Worm (Caenorhabditis elegans) whole organism, mixed stage, embryonic: ENCODE data around the gene Y81G3A.2.

Experiments used
- flh-1 ChIP-seq: fragments of 200-800 bp; sonication (Bioruptor generic); optimal IDR thresholded peaks from 2 replicates; lab custom pipeline; 2018; ENCODE audit warnings: mild to moderate bottlenecking, missing genetic modification characterization, moderate library complexity, missing compliant biosample characterization
- unc-62 ChIP-seq: fragments of 150-350 bp; optimal IDR thresholded peaks from 2 replicates; lab custom pipeline; 2014; ENCODE audit warnings: missing biosample characterization, missing genetic modification reagents, missing genetic modification characterization

ce11 chrII:13117135-13117534, 36.4 kb downstream of the Y81G3A.2 start, which contains the start of gene gfm-1:
- TF ChIP-seq flh-1 (GFP tag; lab: Kevin White, UChicago): no peak
- TF ChIP-seq unc-62 (GFP tag; lab: Kevin White, UChicago): no peak
